Fruit fly (Drosophila melanogaster): ENCODE results near the gene Srp68.

Gene Srp68

DNA sequence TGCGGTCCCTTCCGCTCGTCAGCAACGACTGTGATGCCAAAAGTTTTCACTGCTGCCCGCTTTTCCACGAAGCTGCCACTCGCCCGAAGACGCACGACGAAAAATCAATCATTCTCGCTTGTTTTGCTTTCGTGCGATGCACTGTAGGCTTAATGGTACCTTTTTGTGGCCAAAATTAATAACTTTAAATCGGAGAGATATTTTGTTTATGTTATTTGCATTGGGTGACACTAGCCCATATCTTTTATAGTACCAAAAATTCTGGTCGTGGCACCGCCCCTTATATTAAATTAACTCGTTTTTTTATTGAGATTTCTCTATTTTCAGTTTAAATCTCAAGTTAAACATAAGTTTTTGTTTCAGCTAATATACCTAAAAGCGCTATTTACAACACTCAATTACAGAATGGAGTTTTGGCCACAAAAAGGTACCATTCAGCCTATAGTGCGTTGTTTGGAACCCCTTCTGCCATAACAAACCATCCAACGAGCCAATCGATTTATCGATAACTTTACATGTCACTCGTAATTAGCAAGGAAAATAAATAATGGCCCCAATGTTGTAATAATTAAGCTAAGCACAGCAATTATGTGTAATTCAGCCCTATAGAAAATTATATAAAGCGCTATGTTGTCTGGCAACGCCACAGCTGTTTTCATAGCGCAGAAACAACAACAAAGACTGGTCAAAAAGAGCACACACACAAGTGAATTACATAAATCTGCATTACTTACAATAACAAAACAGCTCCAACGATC is 21.5 kb upstream of the Srp68 start (continued):
- TF ChIP-seq CG8924 (tag; optimal IDR thresholded peaks at IDR 0.05) (peak; percentile 60), CG18599 (GFP tag; optimal IDR thresholded peaks at IDR 0.05) (peak; percentile 82), Dip3 (GFP tag; optimal IDR thresholded peaks at IDR 0.05) (peak; percentile 15), slbo (GFP tag; IDR thresholded peaks at IDR 0.05) (peak; percentile 25), CG1832 (GFP tag; optimal IDR thresholded peaks at IDR 0.05) (no peak), HLH4C (GFP tag; IDR thresholded peaks at IDR 0.05; ENCODE audit: partially characterized antibody) (peak; percentile 45), CG11695 (GFP tag; IDR thresholded peaks at IDR 0.05) (peak; percentile 50; the same call in 1 of the 3 replicates), CG13775 (GFP tag; optimal IDR thresholded peaks at IDR 0.05) (peak; percentile 24), CG16815 (GFP tag; optimal IDR thresholded peaks at IDR 0.05) (peak; percentile 34), CG8359 (GFP tag; optimal IDR thresholded peaks at IDR 0.05; ENCODE audit: borderline replicate concordance) (peak; percentile 34), tll (GFP tag; optimal IDR thresholded peaks at IDR 0.05) (no peak), run (tag; optimal IDR thresholded peaks at IDR 0.05) (peak; percentile 42), Sox100B (GFP tag; optimal IDR thresholded peaks at IDR 0.05) (peak; percentile 84), CG10274 (GFP tag; optimal IDR thresholded peaks at IDR 0.05) (peak; percentile 24), fru (optimal IDR thresholded peaks at IDR 0.05) (no peak), CG3726 (GFP tag; IDR thresholded peaks at IDR 0.05) (no peak), Max (GFP tag; optimal IDR thresholded peaks at IDR 0.05) (peak; percentile 54), CG8281 (tag; optimal IDR thresholded peaks at IDR 0.05) (peak; percentile 42), al (GFP tag; IDR thresholded peaks at IDR 0.05) (0 out of 2 replicates have a peak, but pooled peaks have one; percentile 38), CG15696 (tag; optimal IDR thresholded peaks at IDR 0.05) (peak; percentile 32), Vsx1 (GFP tag; optimal IDR thresholded peaks at IDR 0.05) (peak; percentile 80), ewg (GFP tag; optimal IDR thresholded peaks at IDR 0.05) (peak; percentile 16), CG11723 (GFP tag; optimal IDR thresholded peaks at IDR 0.05) (peak; percentile 49), CG6791 (GFP tag; IDR thresholded peaks at IDR 0.05; ENCODE audit: partially characterized antibody) (no peak; the same call in 1 of the 3 replicates), CG3281 (GFP tag; optimal IDR thresholded peaks at IDR 0.05) (peak; percentile 73), vvl (GFP tag; IDR thresholded peaks at IDR 0.05) (peak; percentile 14; the same call in 1 of the 2 replicates), CG6813 (GFP tag; optimal IDR thresholded peaks at IDR 0.05) (peak; percentile 69), dmrt11E (tag; optimal IDR thresholded peaks at IDR 0.05) (peak; percentile 41), chn (GFP tag; optimal IDR thresholded peaks at IDR 0.05) (peak; percentile 2), CG15073 (GFP tag; optimal IDR thresholded peaks at IDR 0.05) (no peak), sc (optimal IDR thresholded peaks at IDR 0.05) (no peak), sc (GFP tag; optimal IDR thresholded peaks at IDR 0.05) (peak; percentile 13), bowl (GFP tag; IDR thresholded peaks at IDR 0.05) (no peak), Neu2 (GFP tag; optimal IDR thresholded peaks at IDR 0.05; ENCODE audit: borderline replicate concordance) (no peak), Nf-YB (GFP tag; optimal IDR thresholded peaks at IDR 0.05) (peak; percentile 52), shn (GFP tag; optimal IDR thresholded peaks at IDR 0.05) (peak; percentile 30), nom (GFP tag; optimal IDR thresholded peaks at IDR 0.05) (peak; percentile 40), abd-A (tag; optimal IDR thresholded peaks at IDR 0.05) (peak; percentile 69), Drgx (GFP tag; IDR thresholded peaks at IDR 0.05) (peak; percentile 67; the same call in 1 of the 2 replicates), CG17361 (GFP tag; IDR thresholded peaks at IDR 0.05) (peak; percentile 83), CG15479 (GFP tag; optimal IDR thresholded peaks at IDR 0.05) (no peak), CG1603 (tag; optimal IDR thresholded peaks at IDR 0.05) (no peak), sug (tag; optimal IDR thresholded peaks at IDR 0.05) (peak; percentile 64), Hey (tag; optimal IDR thresholded peaks at IDR 0.05) (no peak), CG3163 (GFP tag; optimal IDR thresholded peaks at IDR 0.05) (no peak), pzg (GFP tag; optimal IDR thresholded peaks at IDR 0.05) (peak; percentile 21), twi (tag; optimal IDR thresholded peaks at IDR 0.05) (no peak), CoRest (tag; optimal IDR thresholded peaks at IDR 0.05) (peak; percentile 82)
